Worm (Caenorhabditis elegans) whole organism, midembryonic: ENCODE measurements around the gene swd-2.1.

Experiments used
- T22C8.4 ChIP-seq: fragments of 200-800 bp; sonication (Bioruptor generic); IDR thresholded peaks from 2 replicates; pipeline ENCODE4 v1.3.6; 2022; ENCODE audit warnings: missing genetic modification characterization, missing compliant biosample characterization
- cog-1 ChIP-seq: sonication (generic microtip); optimal IDR thresholded peaks from 2 replicates; lab custom pipeline; 2016; ENCODE audit warnings: missing genetic modification characterization, missing compliant biosample characterization
- flt-1 ChIP-seq: fragments of 200-800 bp; sonication (Bioruptor generic); IDR thresholded peaks from 2 replicates; pipeline ENCODE4 v1.3.6; 2022; ENCODE audit warnings: missing genetic modification characterization, missing compliant biosample characterization
- klf-2 ChIP-seq: fragments of 200-800 bp; sonication (Bioruptor generic); conservative IDR thresholded peaks from 2 replicates; pipeline ENCODE4 v1.3.6; 2022; ENCODE audit warnings: missing genetic modification reagents, missing genetic modification characterization, missing compliant biosample characterization
- med-1 ChIP-seq: sonication (generic microtip); optimal IDR thresholded peaks from 2 replicates; lab custom pipeline; 2017; ENCODE audit warnings: missing genetic modification characterization, mild to moderate bottlenecking, missing compliant biosample characterization, antibody characterized with exemption, missing genetic modification reagents; ENCODE audit not compliant: insufficient read depth
- ref-1 ChIP-seq: fragments of 200-800 bp; sonication (Bioruptor generic); conservative IDR thresholded peaks from 2 replicates; pipeline ENCODE4 v1.3.6; 2022; ENCODE audit warnings: missing genetic modification reagents, missing genetic modification characterization, missing compliant biosample characterization
- tab-1 ChIP-seq: fragments of 200-800 bp; sonication (Bioruptor generic); IDR thresholded peaks from 2 replicates; pipeline ENCODE4 v1.3.6; 2022; ENCODE audit warnings: missing genetic modification characterization, missing compliant biosample characterization
- ztf-23 ChIP-seq: fragments of 200-800 bp; sonication (Bioruptor generic); IDR thresholded peaks from 2 replicates; pipeline ENCODE4 v1.3.6; 2022; ENCODE audit warnings: missing genetic modification reagents, missing genetic modification characterization, missing compliant biosample characterization
- ztf-29 ChIP-seq: fragments of 200-800 bp; sonication (Bioruptor generic); IDR thresholded peaks from 2 replicates; pipeline ENCODE4 v1.3.6; 2022; ENCODE audit warnings: missing genetic modification reagents, missing genetic modification characterization, missing compliant biosample characterization

The swd-2.1 gene

DNA sequence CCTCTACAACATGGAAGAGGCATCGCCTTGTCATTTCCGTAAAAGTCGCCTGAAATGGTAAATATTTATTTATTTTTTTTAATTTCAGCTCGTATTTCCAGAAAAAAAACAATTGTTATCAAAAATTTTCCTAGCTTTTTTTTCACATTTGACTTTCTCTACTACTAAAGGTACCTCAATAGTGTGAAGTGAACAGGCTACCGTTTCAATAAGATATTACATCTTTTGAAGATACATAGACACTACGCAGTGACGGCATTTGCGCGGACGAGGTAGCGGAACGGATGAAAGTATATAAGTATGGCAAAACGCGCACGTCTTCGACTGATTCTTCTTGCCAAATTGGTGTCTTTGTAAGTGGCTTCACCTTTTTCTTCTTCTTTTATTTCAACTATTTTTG, 22.7 kb upstream of the swd-2.1 start, which contains the start of gene col-14:
col-14 (plus strand) TSS at position 301 of the 400 bp plus-strand sequence.
- TF ChIP-seq ztf-23 (no peak), cog-1 (tag; lab: Kevin White, UChicago) (no peak), ref-1 (GFP tag; lab: Robert Waterston, UW) (no peak), klf-2 (GFP tag; lab: Robert Waterston, UW) (no peak), med-1 (GFP tag; lab: Kevin White, UChicago) (no peak), tab-1 (GFP tag; lab: Robert Waterston, UW) (no peak), ztf-29 (GFP tag; lab: Robert Waterston, UW) (no peak), flt-1 (GFP tag; lab: Robert Waterston, UW) (no peak), T22C8.4 (GFP tag; lab: Robert Waterston, UW) (no peak)

ce11 chrIV:7754114-7754513, 21.7 kb upstream of the swd-2.1 start:
- no peak for TF ChIP-seq ztf-29 (GFP tag; lab: Robert Waterston, UW)
- no peak for TF ChIP-seq klf-2 (GFP tag; lab: Robert Waterston, UW)
- TF ChIP-seq cog-1 (tag; lab: Kevin White, UChicago): no peak
- TF ChIP-seq flt-1 (GFP tag; lab: Robert Waterston, UW): no peak
- no peak for TF ChIP-seq ref-1 (GFP tag; lab: Robert Waterston, UW)
- TF ChIP-seq tab-1 (GFP tag; lab: Robert Waterston, UW): no peak
- no peak for TF ChIP-seq T22C8.4 (GFP tag; lab: Robert Waterston, UW)
- no peak for TF ChIP-seq ztf-23
- TF ChIP-seq med-1 (GFP tag; lab: Kevin White, UChicago): no peak

ce11 chrIV:7757245-7757644, 18.6 kb upstream of the swd-2.1 start, which contains the start of gene C46A5.4:
C46A5.4 (minus strand) TSS chrIV:7757345.
- TF ChIP-seq cog-1 (tag; lab: Kevin White, UChicago) (no peak), med-1 (GFP tag; lab: Kevin White, UChicago) (no peak)

ce11 chrIV:7759527-7759926, 16.3 kb upstream of the swd-2.1 start, which contains the start of gene dsb-3:
dsb-3 (minus strand) TSS chrIV:7759627.
- no peak for TF ChIP-seq cog-1 (tag; lab: Kevin White, UChicago)
- TF ChIP-seq klf-2 (GFP tag; lab: Robert Waterston, UW): no peak
- no peak for TF ChIP-seq tab-1 (GFP tag; lab: Robert Waterston, UW)
- TF ChIP-seq ref-1 (GFP tag; lab: Robert Waterston, UW): no peak
- no peak for TF ChIP-seq flt-1 (GFP tag; lab: Robert Waterston, UW)
- TF ChIP-seq med-1 (GFP tag; lab: Kevin White, UChicago): no peak
- no peak for TF ChIP-seq ztf-23
- TF ChIP-seq ztf-29 (GFP tag; lab: Robert Waterston, UW): no peak
- no peak for TF ChIP-seq T22C8.4 (GFP tag; lab: Robert Waterston, UW)

DNA sequence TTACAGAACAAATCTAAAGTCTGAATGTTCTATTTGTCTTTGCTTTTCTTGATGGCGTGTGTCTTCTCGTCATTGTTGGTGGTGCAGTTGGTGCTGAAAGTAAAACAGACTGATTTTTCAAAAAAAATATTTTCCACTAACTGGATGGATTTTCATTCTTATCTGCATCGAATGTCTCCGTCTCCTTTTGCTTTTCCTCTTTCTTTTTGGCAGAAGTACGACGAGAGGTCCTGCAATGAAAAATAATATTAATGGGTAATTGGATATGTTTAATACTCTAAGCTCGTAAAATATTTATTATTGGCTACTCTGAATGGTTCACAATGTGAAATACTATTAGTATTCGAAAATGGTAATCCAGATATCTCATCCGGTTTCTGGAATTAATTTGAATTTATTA, 15.7 kb upstream of the swd-2.1 start, which contains the start of gene del-7:
del-7 (plus strand) TSS at position 301 of the 400 bp plus-strand sequence.
- no peak for TF ChIP-seq T22C8.4 (GFP tag; lab: Robert Waterston, UW)
- TF ChIP-seq klf-2 (GFP tag; lab: Robert Waterston, UW): no peak
- no peak for TF ChIP-seq ztf-23
- no peak for TF ChIP-seq ref-1 (GFP tag; lab: Robert Waterston, UW)
- no peak for TF ChIP-seq ztf-29 (GFP tag; lab: Robert Waterston, UW)

DNA sequence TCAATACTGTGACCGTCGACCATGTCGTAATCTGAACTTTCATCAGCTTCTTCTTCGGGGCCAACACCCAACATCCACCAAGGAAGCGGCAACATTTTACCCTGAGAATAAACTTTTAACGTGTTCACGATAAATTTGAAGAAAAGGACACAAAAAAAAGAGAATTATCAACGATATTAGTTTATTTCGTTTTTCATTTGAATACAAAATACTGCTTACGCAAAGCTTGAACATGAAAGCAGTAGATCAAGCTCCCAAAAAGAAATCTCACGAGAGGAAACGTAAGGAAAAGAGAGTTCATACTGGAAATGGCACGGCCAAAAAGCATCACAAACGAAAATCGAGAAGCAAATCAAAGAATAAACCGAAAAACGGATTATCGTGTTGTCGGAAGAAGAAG, 12.1 kb upstream of the swd-2.1 start, which contains the start of the genes C46A5.6 and C46A5.1:
C46A5.6 (minus strand) TSS at position 101 of the 400 bp plus-strand sequence.
C46A5.1 (plus strand) TSS at position 184 of the 400 bp plus-strand sequence.
- TF ChIP-seq T22C8.4 (GFP tag; lab: Robert Waterston, UW): no peak

DNA sequence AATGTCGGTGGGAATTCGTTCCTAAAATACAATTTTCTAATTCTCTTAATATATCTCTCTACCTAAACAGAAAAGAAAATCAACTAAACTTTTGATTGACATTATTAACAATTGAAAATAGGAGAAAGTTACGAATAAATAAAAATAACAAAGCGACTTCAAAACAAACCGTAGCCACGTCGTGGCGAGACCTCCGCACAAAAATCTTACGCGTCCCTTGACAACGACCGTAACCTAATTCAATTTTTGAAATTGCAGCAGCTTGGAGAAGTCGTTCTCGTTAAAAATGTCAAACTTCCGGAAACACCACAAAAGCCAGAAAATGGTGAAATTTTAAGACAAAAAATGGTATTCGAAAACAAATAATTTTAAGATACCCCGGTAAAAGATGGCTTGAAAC, 11.5 kb upstream of the swd-2.1 start:
- TF ChIP-seq tab-1 (GFP tag; lab: Robert Waterston, UW) (no peak), flt-1 (GFP tag; lab: Robert Waterston, UW) (no peak), ztf-29 (GFP tag; lab: Robert Waterston, UW) (no peak)

DNA sequence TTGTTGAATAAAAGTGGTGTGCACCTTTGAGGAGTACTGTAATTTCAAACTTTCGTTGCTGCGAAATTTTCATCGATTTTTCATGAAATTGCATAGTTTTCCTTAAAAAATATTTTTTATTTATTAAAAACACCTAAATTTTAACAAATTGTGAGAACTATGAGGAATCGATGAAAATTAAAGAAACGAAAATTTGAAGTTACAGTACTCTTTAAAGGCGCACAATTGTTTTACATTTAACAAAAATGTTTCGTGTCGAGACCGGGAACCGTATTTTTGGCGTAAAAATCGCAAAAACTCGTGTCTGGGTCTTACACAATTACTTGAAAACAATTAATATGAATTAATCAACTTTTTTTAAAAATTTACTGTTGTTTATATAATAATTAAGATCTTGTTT, 5.7 kb upstream of the swd-2.1 start, which contains the start of gene rdl-1:
rdl-1 (minus strand) TSS at position 101 of the 400 bp plus-strand sequence.
- TF ChIP-seq T22C8.4 (GFP tag; lab: Robert Waterston, UW) (no peak), tab-1 (GFP tag; lab: Robert Waterston, UW) (no peak), ztf-29 (GFP tag; lab: Robert Waterston, UW) (no peak), ztf-23 (no peak), klf-2 (GFP tag; lab: Robert Waterston, UW) (no peak), flt-1 (GFP tag; lab: Robert Waterston, UW) (no peak), med-1 (GFP tag; lab: Kevin White, UChicago) (no peak), cog-1 (tag; lab: Kevin White, UChicago) (no peak), ref-1 (GFP tag; lab: Robert Waterston, UW) (no peak)

DNA sequence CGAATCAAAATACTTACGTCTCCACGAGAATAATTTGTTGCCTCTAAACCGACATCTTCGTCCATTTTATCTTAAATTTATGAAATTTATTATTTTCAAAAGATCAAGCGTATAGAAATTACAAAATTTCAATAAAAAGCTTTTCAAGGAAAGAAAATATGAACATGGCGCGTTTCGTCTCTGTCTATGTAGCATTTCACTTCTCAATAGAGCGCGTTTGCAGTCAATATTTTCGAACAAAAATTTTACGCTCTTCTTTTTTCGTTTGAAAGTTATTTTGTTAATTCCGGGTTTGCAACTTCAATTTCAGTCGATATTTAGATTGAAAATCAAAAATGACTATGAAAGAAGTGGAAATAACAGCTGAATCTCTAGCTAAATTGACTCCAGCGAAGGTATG, 1.6 kb upstream of the swd-2.1 start, which contains the start of the genes hcf-1 and swd-2.2:
hcf-1 (minus strand) TSS at position 70 of the 400 bp plus-strand sequence.
swd-2.2 (plus strand) TSS at position 206 of the 400 bp plus-strand sequence.
- no peak for TF ChIP-seq cog-1 (tag; lab: Kevin White, UChicago)
- TF ChIP-seq ztf-23: no peak
- TF ChIP-seq tab-1 (GFP tag; lab: Robert Waterston, UW): no peak
- no peak for TF ChIP-seq flt-1 (GFP tag; lab: Robert Waterston, UW)
- no peak for TF ChIP-seq ref-1 (GFP tag; lab: Robert Waterston, UW)
- TF ChIP-seq ztf-29 (GFP tag; lab: Robert Waterston, UW): no peak
- no peak for TF ChIP-seq med-1 (GFP tag; lab: Kevin White, UChicago)
- no peak for TF ChIP-seq klf-2 (GFP tag; lab: Robert Waterston, UW)
- no peak for TF ChIP-seq T22C8.4 (GFP tag; lab: Robert Waterston, UW)

DNA sequence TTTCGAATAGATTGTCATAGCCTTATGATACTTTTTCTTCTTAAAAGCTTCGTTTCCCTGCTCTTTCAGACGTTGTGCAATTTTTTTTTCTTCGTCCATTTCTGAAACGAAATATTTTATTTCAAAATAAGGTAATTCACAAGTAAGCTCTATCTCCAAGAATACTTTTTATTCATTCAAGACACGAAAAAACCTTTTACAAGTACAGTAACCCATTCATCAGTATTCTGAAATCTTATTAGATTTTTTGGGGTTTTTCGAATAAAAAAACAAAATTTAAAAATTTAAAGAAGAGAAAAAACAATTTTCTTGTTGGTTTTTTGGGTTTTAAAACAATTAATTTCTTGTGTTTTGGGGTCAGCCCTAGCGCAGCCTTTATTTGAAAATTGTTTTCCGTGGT, 3.0 kb downstream of the swd-2.1 start, which contains the start of gene rpap-3:
rpap-3 (minus strand) TSS at position 101 of the 400 bp plus-strand sequence.
- TF ChIP-seq ref-1 (GFP tag; lab: Robert Waterston, UW): no peak
